Worm (Caenorhabditis elegans): Measurements from ENCODE around the gene dhs-31.

DNA sequence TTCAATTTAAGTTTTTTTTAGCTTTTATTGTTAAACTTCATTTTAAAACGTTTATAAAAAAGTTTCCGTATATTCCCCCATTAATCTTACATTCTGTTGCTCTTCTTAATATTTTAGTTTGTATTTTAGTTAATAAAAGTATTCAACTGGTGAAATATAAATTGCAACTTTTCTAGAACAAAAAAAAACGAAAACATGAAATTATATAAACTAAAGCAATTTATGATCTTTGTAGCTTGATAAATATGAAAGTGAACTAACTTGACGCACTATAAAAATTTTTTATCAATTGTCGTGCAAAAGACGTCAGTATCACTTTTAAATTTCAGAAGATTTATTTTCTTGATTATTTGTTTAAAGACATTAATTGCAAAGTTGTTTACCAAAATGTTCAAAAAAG lies 23.1 kb downstream of the dhs-31 start, which contains the start of gene F44D12.2:
- TF ChIP-seq ref-1 (GFP tag; conservative IDR thresholded peaks at IDR 0.05), result no peak
- no peak for TF ChIP-seq cog-1 (tag; optimal IDR thresholded peaks at IDR 0.05)
- TF ChIP-seq flt-1 (GFP tag; IDR thresholded peaks at IDR 0.05), result no peak
- TF ChIP-seq ztf-29 (GFP tag; IDR thresholded peaks at IDR 0.05), result no peak
- TF ChIP-seq tab-1 (GFP tag; IDR thresholded peaks at IDR 0.05), result no peak
- no peak for TF ChIP-seq klf-2 (GFP tag; conservative IDR thresholded peaks at IDR 0.05)
- no peak for TF ChIP-seq med-1 (GFP tag; optimal IDR thresholded peaks at IDR 0.05; ENCODE audit: insufficient read depth)
- no peak for TF ChIP-seq T22C8.4 (GFP tag; IDR thresholded peaks at IDR 0.05)
- no peak for TF ChIP-seq ztf-23 (GFP tag; IDR thresholded peaks at IDR 0.05)
